Worm (Caenorhabditis elegans): ENCODE measurements around the gene C45G9.14.

Gene C45G9.14

DNA sequence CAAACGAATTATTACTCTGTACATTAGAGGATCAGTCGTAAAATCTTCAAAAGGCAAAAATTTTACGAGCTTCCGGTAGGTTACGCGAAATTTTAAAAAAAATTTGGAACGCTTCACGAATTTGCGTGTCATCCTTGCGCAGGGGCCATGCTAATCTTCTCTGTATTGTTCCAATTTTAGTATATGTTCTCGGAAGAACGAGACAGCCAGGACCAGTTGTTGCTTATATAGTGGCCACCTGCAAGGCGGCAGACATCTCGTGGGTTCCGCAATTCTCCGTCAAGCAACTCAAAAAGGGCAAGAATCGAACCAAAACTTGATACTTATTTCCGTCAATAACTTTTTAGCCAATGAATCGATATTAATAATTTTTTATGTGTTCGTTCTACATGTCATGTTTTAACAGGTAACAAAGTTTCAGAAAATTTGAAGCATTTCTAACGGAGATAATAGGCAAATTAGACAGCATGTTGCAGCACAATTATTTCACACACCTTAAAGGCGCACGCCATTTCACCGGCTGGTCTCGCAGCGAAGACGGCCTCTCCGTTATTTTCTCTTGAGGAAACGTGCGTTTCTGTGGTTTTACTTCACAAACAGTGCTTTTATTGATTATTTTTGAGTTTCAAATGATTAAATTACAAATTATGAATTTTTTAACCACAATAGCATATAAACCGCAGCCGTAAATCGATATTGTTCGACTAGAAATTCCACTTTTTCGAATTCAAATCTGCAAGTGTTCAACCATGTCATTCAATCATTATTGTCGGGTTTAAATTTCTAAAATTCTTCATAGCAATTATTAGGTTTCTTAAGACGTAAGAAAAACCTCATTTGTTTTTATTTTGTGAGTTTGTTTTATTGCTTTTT is 36.1 kb downstream of the C45G9.14 start (continued):
- TF ChIP-seq nfya-1 (tag; optimal IDR thresholded peaks at IDR 0.05; ENCODE audit: insufficient read depth), result peak; percentile 69
- TF ChIP-seq fos-1 (tag; optimal IDR thresholded peaks at IDR 0.05), result no peak
- no peak for TF ChIP-seq skn-1 (tag; optimal IDR thresholded peaks at IDR 0.05)
- no peak for TF ChIP-seq mml-1 (tag; optimal IDR thresholded peaks at IDR 0.05)
- TF ChIP-seq ama-1 (optimal IDR thresholded peaks at IDR 0.05), result peak; percentile 90
- peak; percentile 91 for TF ChIP-seq hmg-11 (tag; optimal IDR thresholded peaks at IDR 0.05)
- no peak for TF ChIP-seq ceh-9 (tag; optimal IDR thresholded peaks at IDR 0.05)
- TF ChIP-seq aly-2 (tag; optimal IDR thresholded peaks at IDR 0.05), result no peak
- peak; percentile 47 for TF ChIP-seq jun-1 (tag; optimal IDR thresholded peaks at IDR 0.05)
- no peak for TF ChIP-seq mdl-1 (tag; optimal IDR thresholded peaks at IDR 0.05)
- TF ChIP-seq lsy-12 (tag; optimal IDR thresholded peaks at IDR 0.05), result peak; percentile 88
- TF ChIP-seq tbx-2 (tag; optimal IDR thresholded peaks at IDR 0.05), result peak; percentile 89
- TF ChIP-seq nhr-77 (tag; optimal IDR thresholded peaks at IDR 0.05), result peak; percentile 33
- TF ChIP-seq daf-12 (tag; optimal IDR thresholded peaks at IDR 0.05), result no peak

DNA sequence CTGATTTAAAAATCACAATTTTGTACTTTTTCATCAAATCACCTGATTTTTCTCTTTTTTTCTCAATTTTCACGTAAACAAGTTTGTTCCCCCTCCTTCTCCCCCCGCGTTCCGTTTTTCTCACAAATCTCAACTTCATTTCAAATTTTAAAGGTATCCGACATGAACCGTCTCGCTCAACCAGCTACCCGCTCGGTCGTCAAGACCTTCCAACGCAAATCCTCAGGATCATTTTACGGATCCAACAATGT is 36.7 kb downstream of the C45G9.14 start, which contains the start of gene cox-6A:
TSS of gene cox-6A (plus strand) at position 152 of the 251 bp plus-strand sequence.
- TF ChIP-seq ama-1 (optimal IDR thresholded peaks at IDR 0.05) (no peak), nhr-23 (tag; optimal IDR thresholded peaks at IDR 0.05) (no peak), daf-12 (tag; optimal IDR thresholded peaks at IDR 0.05) (no peak)

DNA sequence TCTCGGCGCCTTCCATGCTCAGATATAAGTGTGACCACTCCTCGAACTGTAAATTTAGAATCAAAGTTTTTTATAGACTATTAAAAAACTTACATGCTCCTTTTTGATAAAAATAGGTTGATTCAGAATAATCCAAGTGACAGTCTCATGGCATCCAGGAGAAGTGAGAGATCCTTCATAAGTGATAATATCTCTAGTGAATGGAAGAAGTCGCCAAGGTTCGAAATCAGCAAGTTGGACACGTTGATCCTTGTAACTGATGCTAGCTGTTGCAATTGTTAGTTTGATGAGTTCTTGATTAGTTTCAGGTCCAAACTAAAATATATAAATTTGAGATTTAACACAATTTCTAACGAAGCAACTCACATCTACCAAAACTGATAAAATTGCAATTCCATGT is 38.5 kb downstream of the C45G9.14 start:
- TF ChIP-seq zag-1 (tag; optimal IDR thresholded peaks at IDR 0.05) (no peak), nhr-43 (tag; optimal IDR thresholded peaks at IDR 0.05; ENCODE audit: poor library complexity, severe bottlenecking) (peak; percentile 34), elt-2 (tag; optimal IDR thresholded peaks at IDR 0.05) (peak; percentile 3), nhr-67 (tag; optimal IDR thresholded peaks at IDR 0.05) (no peak), egl-27 (tag; optimal IDR thresholded peaks at IDR 0.05) (no peak), daf-12 (tag; optimal IDR thresholded peaks at IDR 0.05) (no peak), nhr-77 (tag; optimal IDR thresholded peaks at IDR 0.05) (no peak), fos-1 (tag; optimal IDR thresholded peaks at IDR 0.05) (no peak), pha-4 (tag; optimal IDR thresholded peaks at IDR 0.05) (no peak), elt-3 (tag; optimal IDR thresholded peaks at IDR 0.05) (no peak), R02D3.7 (tag; optimal IDR thresholded peaks at IDR 0.05) (no peak), unc-62 (GFP tag; optimal IDR thresholded peaks at IDR 0.05) (no peak), nfya-1 (tag; optimal IDR thresholded peaks at IDR 0.05; ENCODE audit: insufficient read depth) (no peak), ama-1 (optimal IDR thresholded peaks at IDR 0.05) (peak; percentile 41), ceh-82 (tag; optimal IDR thresholded peaks at IDR 0.05) (no peak), eor-1 (tag; optimal IDR thresholded peaks at IDR 0.05) (no peak), nhr-11 (tag; optimal IDR thresholded peaks at IDR 0.05) (no peak), ceh-9 (tag; optimal IDR thresholded peaks at IDR 0.05) (no peak), tbx-2 (tag; optimal IDR thresholded peaks at IDR 0.05) (no peak), nhr-23 (tag; optimal IDR thresholded peaks at IDR 0.05) (no peak), nhr-76 (tag; optimal IDR thresholded peaks at IDR 0.05) (no peak), snpc-4 (tag; optimal IDR thresholded peaks at IDR 0.05) (no peak), ceh-28 (tag; optimal IDR thresholded peaks at IDR 0.05) (no peak)

DNA sequence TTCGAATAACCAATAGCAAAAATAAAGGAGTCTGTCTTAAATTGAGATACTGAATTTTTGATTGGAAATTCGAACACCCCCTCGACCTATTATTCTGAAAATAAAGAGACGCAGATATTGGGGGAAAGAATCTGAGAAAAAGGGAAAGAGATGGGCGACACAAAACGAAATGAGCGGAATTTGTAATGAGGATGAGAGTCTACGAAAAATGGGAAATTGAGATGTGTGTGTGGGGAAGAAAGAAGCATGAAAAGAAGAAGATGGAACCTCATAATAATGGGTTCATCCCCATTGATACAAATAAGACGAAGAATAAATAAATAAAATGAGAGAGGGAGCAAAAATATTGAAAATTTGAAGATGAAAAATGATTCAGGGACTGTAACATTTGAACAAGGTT is 40.7 kb downstream of the C45G9.14 start, which contains the start of gene cah-1:
TSS of gene cah-1 (minus strand) at position 101 of the 400 bp plus-strand sequence.
- TF ChIP-seq pha-4 (tag; optimal IDR thresholded peaks at IDR 0.05) (no peak), lin-15B (tag; optimal IDR thresholded peaks at IDR 0.05) (peak; percentile 68)

DNA sequence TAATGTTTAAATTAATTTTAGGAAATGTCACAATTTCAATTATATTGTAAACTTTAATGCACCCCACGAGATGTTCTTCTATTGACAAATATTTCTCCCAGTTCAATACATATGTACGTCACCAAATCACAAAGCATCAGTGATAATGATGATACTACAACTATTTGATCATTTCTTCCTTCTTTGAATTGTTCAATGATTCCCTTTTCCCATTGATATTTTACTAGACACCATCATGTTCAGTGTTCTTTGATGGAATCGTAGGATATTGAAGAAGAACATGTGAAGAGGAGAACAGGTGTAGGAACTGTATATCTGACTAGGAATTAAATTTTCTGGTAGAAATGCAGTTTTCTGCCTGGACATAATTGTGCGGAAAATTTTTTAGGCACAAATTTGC is 44.7 kb downstream of the C45G9.14 start:
- no peak for TF ChIP-seq nhr-67 (tag; optimal IDR thresholded peaks at IDR 0.05)
- no peak for TF ChIP-seq mml-1 (tag; optimal IDR thresholded peaks at IDR 0.05)
- no peak for TF ChIP-seq nhr-12 (tag; optimal IDR thresholded peaks at IDR 0.05)
- TF ChIP-seq fos-1 (tag; optimal IDR thresholded peaks at IDR 0.05), result no peak
- TF ChIP-seq nhr-25 (tag; optimal IDR thresholded peaks at IDR 0.05), result peak; percentile 6
- TF ChIP-seq egl-5 (tag; optimal IDR thresholded peaks at IDR 0.05), result no peak
- peak; percentile 67 for TF ChIP-seq nhr-43 (tag; optimal IDR thresholded peaks at IDR 0.05; ENCODE audit: poor library complexity, severe bottlenecking)
- TF ChIP-seq nhr-28 (tag; optimal IDR thresholded peaks at IDR 0.05), result no peak
- TF ChIP-seq nhr-23 (tag; optimal IDR thresholded peaks at IDR 0.05), result peak; percentile 27
- no peak for TF ChIP-seq nhr-11 (tag; optimal IDR thresholded peaks at IDR 0.05)
- no peak for TF ChIP-seq daf-12 (tag; optimal IDR thresholded peaks at IDR 0.05)
